Worm (Caenorhabditis elegans): ENCODE data around the gene ncs-4.

DNA sequence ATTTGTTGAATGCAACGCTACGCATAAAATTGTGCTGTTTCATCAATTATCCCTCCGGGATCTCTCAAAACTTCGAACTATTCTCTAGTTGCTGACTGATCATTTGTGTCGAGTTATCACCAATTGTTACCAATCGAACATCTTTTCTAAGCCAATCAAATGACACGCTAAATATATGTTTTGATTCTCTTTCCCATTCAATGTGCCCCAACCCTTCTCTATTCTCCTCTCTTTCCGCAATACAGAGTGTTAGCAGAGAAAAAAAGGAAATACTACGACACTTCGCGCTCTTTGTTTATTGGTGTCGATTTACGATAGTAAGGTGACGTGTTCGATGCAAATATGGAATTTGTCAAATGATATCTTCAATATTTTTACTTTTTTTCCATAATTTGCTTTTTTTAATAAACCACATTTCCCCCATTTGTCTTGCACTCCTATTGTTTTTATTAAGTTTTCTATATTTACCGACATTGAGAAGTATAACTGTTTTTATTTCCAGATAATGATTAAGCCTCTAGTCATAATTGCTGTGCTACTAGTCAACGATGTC, 21.0 kb downstream of the ncs-4 start, which contains the start of gene nucb-1:
- TF ChIP-seq hmg-4 (GFP tag; optimal IDR thresholded peaks at IDR 0.05): peak; percentile 5
- no peak for TF ChIP-seq tbx-37 (GFP tag; conservative IDR thresholded peaks at IDR 0.05)
- TF ChIP-seq ama-1 (optimal IDR thresholded peaks at IDR 0.05): no peak
- no peak for TF ChIP-seq pes-1 (GFP tag; IDR thresholded peaks at IDR 0.05)
- TF ChIP-seq flt-1 (GFP tag; IDR thresholded peaks at IDR 0.05): no peak
- TF ChIP-seq tra-4 (tag; optimal IDR thresholded peaks at IDR 0.05): no peak
- TF ChIP-seq ceh-36 (tag; optimal IDR thresholded peaks at IDR 0.05): no peak
- TF ChIP-seq B0310.2 (tag; optimal IDR thresholded peaks at IDR 0.05): no peak
- no peak for TF ChIP-seq F13C5.2 (tag; optimal IDR thresholded peaks at IDR 0.05)

All from whole organism, early embryonic.